Fruit fly (Drosophila melanogaster) whole organism: ENCODE data around the gene Hrb98DE.

Source experiments
- EcR ChIP-seq, 2 experiments: fragments of >200 bp; optimal IDR thresholded peaks; 2 replicates each; lab custom pipeline; 2017; ENCODE audit warnings: missing biosample characterization in 2 of 2, missing genetic modification characterization in 2 of 2, missing genetic modification reagents in 2 of 2
- psq ChIP-seq: fragments of >200 bp; optimal IDR thresholded peaks from 2 replicates; lab custom pipeline; 2017

DNA sequence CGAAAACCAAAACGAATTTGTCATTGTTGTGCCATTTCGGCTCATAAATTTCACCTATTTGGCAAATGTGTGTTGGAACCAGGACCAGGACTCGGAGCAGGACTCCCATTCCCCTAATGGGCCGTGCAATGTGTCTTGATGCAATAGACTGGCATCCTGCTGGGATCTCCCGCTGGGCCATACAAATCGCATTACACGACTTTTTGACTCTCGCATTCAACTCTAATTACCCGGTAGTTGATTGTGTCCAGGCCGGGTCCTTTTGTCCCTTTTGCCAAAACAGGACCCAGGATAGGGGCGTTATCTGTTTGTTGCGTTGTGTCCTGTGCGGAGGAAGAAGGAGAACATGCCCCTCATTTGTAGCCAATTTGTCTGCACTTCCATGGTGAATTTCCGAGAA lies 44.3 kb upstream of the Hrb98DE start:
- TF ChIP-seq EcR (GFP tag; optimal IDR thresholded peaks at IDR 0.05; lab: Kevin White, UChicago) (no peak), psq (lab: Kevin White, UChicago) (no peak)
